Worm (Caenorhabditis elegans) whole organism, L3 larva: ENCODE data around the gene acbp-4.
A peak's percentile ranks its signal among the peaks of the same experiment; 100 is the strongest.

Experiments
- ZK546.5 ChIP-seq: sonication (generic microtip); optimal IDR thresholded peaks from 2 replicates; lab custom pipeline; 2017; ENCODE audit warnings: missing biosample characterization, missing genetic modification characterization
- aly-2 ChIP-seq: fragments of 150-350 bp; optimal IDR thresholded peaks from 2 replicates; lab custom pipeline; 2014; ENCODE audit warnings: missing biosample characterization, missing genetic modification characterization
- ama-1 ChIP-seq: fragments of 150-350 bp; optimal IDR thresholded peaks from 2 replicates; lab custom pipeline; 2018
- ceh-16 ChIP-seq: sonication (generic microtip); optimal IDR thresholded peaks from 2 replicates; lab custom pipeline; 2017; ENCODE audit warnings: missing biosample characterization, missing genetic modification characterization
- ceh-28 ChIP-seq: fragments of 150-350 bp; optimal IDR thresholded peaks from 2 replicates; lab custom pipeline; 2014; ENCODE audit warnings: missing biosample characterization, missing genetic modification reagents, missing genetic modification characterization
- ceh-82 ChIP-seq: fragments of 150-350 bp; optimal IDR thresholded peaks from 2 replicates; lab custom pipeline; 2014; ENCODE audit warnings: missing biosample characterization, missing genetic modification characterization
- egl-5 ChIP-seq: fragments of 150-350 bp; optimal IDR thresholded peaks from 2 replicates; lab custom pipeline; 2017; ENCODE audit warnings: missing biosample characterization, missing genetic modification reagents, missing genetic modification characterization, inconsistent platforms
- elt-1 ChIP-seq: fragments of 150-350 bp; optimal IDR thresholded peaks from 2 replicates; lab custom pipeline; 2014; ENCODE audit warnings: missing biosample characterization, missing genetic modification characterization
- elt-2 ChIP-seq: sonication (generic microtip); optimal IDR thresholded peaks from 2 replicates; lab custom pipeline; 2016; ENCODE audit warnings: missing genetic modification reagents, mild to moderate bottlenecking, missing genetic modification characterization, missing compliant biosample characterization
- elt-3 ChIP-seq, 3 experiments: fragments of 150-350 bp in 1 of 3; sonication (generic microtip) in 2 of 3; optimal IDR thresholded peaks; 2 replicates in 2 of 3; 4 replicates in 1 of 3; lab custom pipeline; 2014 to 2017; ENCODE audit warnings: missing biosample characterization in 3 of 3, missing genetic modification characterization in 3 of 3
- eor-1 ChIP-seq, 2 experiments: fragments of 150-350 bp; optimal IDR thresholded peaks; 2 replicates each; lab custom pipeline; 2014 to 2018; ENCODE audit warnings: missing biosample characterization in 2 of 2, missing genetic modification characterization in 2 of 2
- fkh-10 ChIP-seq: sonication (generic microtip); optimal IDR thresholded peaks from 2 replicates; lab custom pipeline; 2017; ENCODE audit warnings: missing biosample characterization, missing genetic modification reagents, missing genetic modification characterization
- hmg-11 ChIP-seq: sonication (generic microtip); optimal IDR thresholded peaks from 2 replicates; lab custom pipeline; 2016; ENCODE audit warnings: missing genetic modification characterization, missing compliant biosample characterization
- jun-1 ChIP-seq: fragments of 150-350 bp; optimal IDR thresholded peaks from 2 replicates; lab custom pipeline; 2014; ENCODE audit warnings: missing biosample characterization, missing genetic modification reagents, missing genetic modification characterization
- lin-15B ChIP-seq: fragments of 150-350 bp; optimal IDR thresholded peaks from 2 replicates; lab custom pipeline; 2014; ENCODE audit warnings: missing biosample characterization, missing genetic modification characterization
- lin-39 ChIP-seq: fragments of 150-350 bp; optimal IDR thresholded peaks from 2 replicates; lab custom pipeline; 2018; ENCODE audit warnings: missing biosample characterization, missing genetic modification reagents, missing genetic modification characterization
- lsy-12 ChIP-seq: sonication (generic microtip); optimal IDR thresholded peaks from 2 replicates; lab custom pipeline; 2016; ENCODE audit warnings: mild to moderate bottlenecking, missing genetic modification characterization, missing compliant biosample characterization
- mdl-1 ChIP-seq: fragments of 150-350 bp; optimal IDR thresholded peaks from 2 replicates; lab custom pipeline; 2014; ENCODE audit warnings: missing biosample characterization, missing genetic modification characterization
- mml-1 ChIP-seq: fragments of 150-350 bp; sonication (generic microtip); optimal IDR thresholded peaks from 3 replicates; lab custom pipeline; 2014; ENCODE audit warnings: missing biosample characterization, missing genetic modification characterization
- nfya-1 ChIP-seq: sonication (generic microtip); optimal IDR thresholded peaks from 2 replicates; lab custom pipeline; 2017; ENCODE audit warnings: missing genetic modification characterization, mild to moderate bottlenecking, missing compliant biosample characterization, antibody characterized with exemption, moderate library complexity; ENCODE audit not compliant: insufficient read depth
- nhr-23 ChIP-seq: fragments of 150-350 bp; optimal IDR thresholded peaks from 2 replicates; lab custom pipeline; 2014; ENCODE audit warnings: missing biosample characterization, missing genetic modification reagents, missing genetic modification characterization
- nhr-237 ChIP-seq: fragments of 150-350 bp; optimal IDR thresholded peaks from 2 replicates; lab custom pipeline; 2014; ENCODE audit warnings: missing biosample characterization, missing genetic modification characterization
- nhr-43 ChIP-seq: sonication (generic microtip); optimal IDR thresholded peaks from 2 replicates; lab custom pipeline; 2016; ENCODE audit warnings: mild to moderate bottlenecking, missing genetic modification characterization, missing compliant biosample characterization; ENCODE audit not compliant: poor library complexity, severe bottlenecking
- nhr-67 ChIP-seq: fragments of 150-350 bp; optimal IDR thresholded peaks from 2 replicates; lab custom pipeline; 2014; ENCODE audit warnings: missing biosample characterization, missing genetic modification characterization
- nhr-76 ChIP-seq: fragments of 150-350 bp; sonication (generic microtip); optimal IDR thresholded peaks from 5 replicates; lab custom pipeline; 2014; ENCODE audit warnings: missing biosample characterization, missing genetic modification characterization
- pha-4 ChIP-seq: fragments of 150-350 bp; optimal IDR thresholded peaks from 2 replicates; lab custom pipeline; 2014; ENCODE audit warnings: missing biosample characterization, missing genetic modification reagents, missing genetic modification characterization
- skn-1 ChIP-seq: fragments of 150-350 bp; optimal IDR thresholded peaks from 2 replicates; lab custom pipeline; 2014; ENCODE audit warnings: missing biosample characterization, missing genetic modification characterization
- snpc-4 ChIP-seq: fragments of 150-350 bp; optimal IDR thresholded peaks from 2 replicates; lab custom pipeline; 2014; ENCODE audit warnings: missing biosample characterization, missing genetic modification characterization
- tbx-2 ChIP-seq: sonication (generic microtip); optimal IDR thresholded peaks from 2 replicates; lab custom pipeline; 2016; ENCODE audit warnings: mild to moderate bottlenecking, missing genetic modification characterization, missing compliant biosample characterization
- unc-39 ChIP-seq: sonication (generic microtip); optimal IDR thresholded peaks from 4 replicates; lab custom pipeline; 2017; ENCODE audit warnings: missing biosample characterization, missing genetic modification characterization
- ztf-11 ChIP-seq: fragments of 150-350 bp; optimal IDR thresholded peaks from 2 replicates; lab custom pipeline; 2014; ENCODE audit warnings: missing biosample characterization, missing genetic modification characterization

Gene acbp-4

DNA sequence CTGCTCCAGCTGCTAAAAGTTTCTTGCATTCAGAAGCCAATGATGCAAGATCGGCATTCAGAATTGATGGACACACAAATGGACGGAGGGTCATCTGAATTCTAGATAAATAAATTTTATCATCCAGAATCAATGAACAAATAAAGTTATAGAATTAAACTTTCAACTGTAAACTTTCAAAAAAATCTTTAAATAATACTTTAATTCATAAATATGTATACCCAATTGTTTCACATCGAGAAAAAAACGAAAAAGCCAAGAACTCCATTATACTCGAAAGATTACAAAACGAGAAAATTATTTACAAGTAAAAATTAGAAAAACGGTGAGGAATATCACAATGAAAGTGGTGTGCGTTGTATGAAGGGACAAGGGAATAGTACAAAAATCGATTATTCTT lies 38.1 kb upstream of the acbp-4 start, which contains the start of gene F08F8.7:
F08F8.7 (minus strand) TSS at position 101 of the 400 bp plus-strand sequence.
- no peak for TF ChIP-seq ZK546.5 (tag; lab: Kevin White, UChicago)
- no peak for TF ChIP-seq skn-1 (tag; lab: Kevin White, UChicago)
- TF ChIP-seq ceh-82 (tag; lab: Kevin White, UChicago) = no peak
- no peak for TF ChIP-seq aly-2 (tag; lab: Kevin White, UChicago)
- TF ChIP-seq nhr-43 (tag; lab: Kevin White, UChicago) = no peak
- TF ChIP-seq lsy-12 (tag; lab: Kevin White, UChicago) = no peak

DNA sequence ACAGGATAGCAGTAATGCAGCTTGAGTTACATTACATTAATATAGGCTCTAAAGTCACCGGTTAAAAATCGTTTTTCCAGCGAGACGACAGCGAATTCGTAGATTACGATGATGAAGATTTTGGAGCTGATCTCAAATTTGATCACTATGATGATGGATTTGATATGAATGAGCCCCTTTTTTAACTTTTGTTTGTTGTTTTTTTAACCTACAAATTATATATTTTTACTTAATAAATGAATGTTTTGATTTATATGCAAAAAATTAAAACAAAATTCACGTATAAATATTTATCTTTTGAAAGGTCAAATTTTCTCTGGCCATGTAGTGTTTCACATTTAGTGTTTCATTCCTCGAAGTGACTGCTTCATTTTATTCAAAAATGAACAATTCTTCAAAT lies 34.5 kb upstream of the acbp-4 start, which contains the start of gene F08F8.6:
F08F8.6 (plus strand) TSS at position 301 of the 400 bp plus-strand sequence.
- TF ChIP-seq nhr-43 (tag; lab: Kevin White, UChicago) (no peak), lin-39 (tag; lab: Kevin White, UChicago) (no peak), nhr-237 (tag; lab: Kevin White, UChicago) (no peak), pha-4 (no peak), elt-2 (tag; lab: Kevin White, UChicago) (no peak), ceh-28 (tag; lab: Kevin White, UChicago) (no peak), snpc-4 (tag; lab: Kevin White, UChicago) (no peak), lin-15B (no peak), nfya-1 (tag; lab: Kevin White, UChicago) (no peak), jun-1 (no peak), mdl-1 (tag; lab: Kevin White, UChicago) (no peak), nhr-23 (tag; lab: Kevin White, UChicago) (no peak), elt-3 (tag; optimal IDR thresholded peaks at IDR 0.05; lab: Kevin White, UChicago) (no peak), ama-1 (lab: Kevin White, UChicago) (no peak), aly-2 (tag; lab: Kevin White, UChicago) (no peak), lsy-12 (tag; lab: Kevin White, UChicago) (no peak), elt-1 (tag; lab: Kevin White, UChicago) (no peak), tbx-2 (tag; lab: Kevin White, UChicago) (no peak), egl-5 (no peak)

DNA sequence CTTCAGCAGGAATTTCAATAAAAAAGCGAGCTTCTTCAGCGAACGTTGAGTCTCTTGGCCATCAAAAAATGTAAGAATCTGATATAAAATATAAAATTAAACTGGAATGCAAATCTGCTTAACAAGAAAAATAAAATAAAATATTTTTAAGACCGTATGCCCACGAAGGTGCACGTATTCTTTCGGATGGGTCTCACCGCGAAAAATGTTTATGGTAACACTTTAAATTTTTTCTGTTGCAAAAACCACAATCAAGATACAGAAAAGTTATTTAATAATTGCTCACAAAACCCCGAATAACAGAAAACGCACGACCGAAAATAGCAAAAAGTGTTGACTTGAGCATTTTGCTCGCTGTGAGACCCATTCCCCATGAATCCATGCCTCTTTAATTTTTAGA lies 30.2 kb upstream of the acbp-4 start:
- TF ChIP-seq ZK546.5 (tag; lab: Kevin White, UChicago) (no peak), ama-1 (lab: Kevin White, UChicago) (no peak), ceh-16 (tag; lab: Kevin White, UChicago) (no peak), nhr-67 (tag; lab: Kevin White, UChicago) (no peak)

DNA sequence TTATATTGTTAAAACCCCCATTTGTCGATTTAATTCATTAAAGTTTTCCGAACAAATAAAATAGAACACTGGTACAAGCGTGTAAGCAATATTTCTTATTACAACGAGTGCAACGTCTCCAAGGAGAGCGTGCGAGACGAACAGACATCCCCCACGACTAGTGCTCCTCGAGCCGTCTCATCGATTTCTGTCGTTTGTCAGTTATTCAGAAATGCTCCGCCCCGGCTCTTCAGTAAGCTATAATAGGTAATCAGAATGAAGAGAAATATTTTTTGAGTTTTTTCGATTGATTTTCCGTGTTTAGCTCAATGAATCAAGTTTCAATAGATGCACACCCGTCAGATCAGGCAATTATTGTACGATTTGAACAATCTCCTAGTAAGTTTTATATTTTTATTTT lies 29.8 kb upstream of the acbp-4 start, which contains the start of gene kap-1:
kap-1 (plus strand) TSS at position 143 of the 400 bp plus-strand sequence.
- no peak for TF ChIP-seq aly-2 (tag; lab: Kevin White, UChicago)
- TF ChIP-seq snpc-4 (tag; lab: Kevin White, UChicago) = no peak
- TF ChIP-seq ZK546.5 (tag; lab: Kevin White, UChicago) = no peak
- no peak for TF ChIP-seq nhr-76 (tag; lab: Kevin White, UChicago)
- peak; percentile 56 for TF ChIP-seq lsy-12 (tag; lab: Kevin White, UChicago)
- no peak for TF ChIP-seq mml-1
- TF ChIP-seq nfya-1 (tag; lab: Kevin White, UChicago) = peak; percentile 33
- peak; percentile 7 for TF ChIP-seq hmg-11 (tag; lab: Kevin White, UChicago)
- no peak for TF ChIP-seq unc-39 (tag; lab: Kevin White, UChicago)
- no peak for TF ChIP-seq eor-1 (tag; optimal IDR thresholded peaks at IDR 0.05; lab: Kevin White, UChicago)
- no peak for TF ChIP-seq fkh-10
- TF ChIP-seq ztf-11 (tag; lab: Kevin White, UChicago) = no peak
- TF ChIP-seq nhr-43 (tag; lab: Kevin White, UChicago) = peak; percentile 40
- peak; percentile 90 for TF ChIP-seq ama-1 (lab: Kevin White, UChicago)
- peak; percentile 11 for TF ChIP-seq elt-2 (tag; lab: Kevin White, UChicago)

DNA sequence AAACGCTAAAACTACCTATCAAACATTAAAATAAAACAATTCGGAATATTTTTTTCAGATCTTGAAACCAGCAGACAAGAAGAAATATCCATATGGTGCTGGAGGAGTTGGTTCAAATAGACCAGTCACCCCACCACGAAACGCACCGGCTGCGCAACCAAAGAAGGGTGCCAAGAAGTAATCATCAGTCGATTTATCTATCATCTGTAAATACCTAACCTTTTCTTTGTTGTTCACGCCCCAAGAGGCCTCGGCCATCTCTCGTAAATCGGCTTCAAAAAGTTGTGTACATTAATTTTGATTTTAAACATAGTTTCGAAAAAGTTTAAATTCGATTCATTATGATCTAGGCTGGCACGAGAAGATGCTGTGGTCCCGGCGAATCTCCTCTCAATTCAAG lies 29.1 kb upstream of the acbp-4 start:
- no peak for TF ChIP-seq lsy-12 (tag; lab: Kevin White, UChicago)
- no peak for TF ChIP-seq pha-4
- peak; percentile 53 for TF ChIP-seq ama-1 (lab: Kevin White, UChicago)
- TF ChIP-seq, all 47 proteins: peak for 1
